Worm (Caenorhabditis elegans) whole organism, young adult: Measurements from ENCODE around the gene srm-4.

Experiments used
- C17E4.6 ChIP-seq: fragments of 200-800 bp; sonication (Bioruptor generic); IDR thresholded peaks from 2 replicates; pipeline ENCODE4 v1.3.6; 2022; ENCODE audit warnings: missing genetic modification reagents, missing genetic modification characterization, missing compliant biosample characterization
- D2030.7 ChIP-seq: fragments of 200-800 bp; sonication (Bioruptor generic); IDR thresholded peaks from 2 replicates; pipeline ENCODE4 v1.3.6; 2022; ENCODE audit warnings: missing genetic modification reagents, missing genetic modification characterization, missing compliant biosample characterization
- F22D6.2 ChIP-seq: sonication (generic microtip); optimal IDR thresholded peaks from 2 replicates; lab custom pipeline; 2016; ENCODE audit warnings: mild to moderate bottlenecking, missing genetic modification characterization, missing compliant biosample characterization
- F39B2.1 ChIP-seq: fragments of 200-800 bp; sonication (Bioruptor generic); IDR thresholded peaks from 2 replicates; pipeline ENCODE4 v1.3.6; 2022; ENCODE audit warnings: missing genetic modification reagents, missing genetic modification characterization, missing compliant biosample characterization
- F49E8.2 ChIP-seq: sonication (generic microtip); optimal IDR thresholded peaks from 3 replicates; lab custom pipeline; 2017; ENCODE audit warnings: missing genetic modification characterization, mild to moderate bottlenecking, missing compliant biosample characterization, antibody characterized with exemption, moderate library complexity; ENCODE audit not compliant: insufficient read depth
- Y53F4B.3 ChIP-seq: fragments of 200-800 bp; sonication (Bioruptor generic); IDR thresholded peaks from 2 replicates; pipeline ENCODE4 v1.3.6; 2022; ENCODE audit warnings: missing genetic modification reagents, missing genetic modification characterization, missing compliant biosample characterization
- ZK185.1 ChIP-seq: sonication (generic microtip); optimal IDR thresholded peaks from 2 replicates; lab custom pipeline; 2016; ENCODE audit warnings: mild to moderate bottlenecking, missing genetic modification characterization, missing compliant biosample characterization; ENCODE audit not compliant: poor library complexity, severe bottlenecking
- atf-7 ChIP-seq: sonication (generic microtip); optimal IDR thresholded peaks from 2 replicates; lab custom pipeline; 2017; ENCODE audit warnings: mild to moderate bottlenecking, missing genetic modification characterization, missing compliant biosample characterization
- attf-5 ChIP-seq: fragments of 200-800 bp; sonication (Bioruptor generic); optimal IDR thresholded peaks from 2 replicates; lab custom pipeline; 2018; ENCODE audit warnings: mild to moderate bottlenecking, missing genetic modification characterization, missing compliant biosample characterization
- attf-6 ChIP-seq: fragments of 200-800 bp; sonication (Bioruptor generic); IDR thresholded peaks from 2 replicates; pipeline ENCODE4 v1.3.6; 2022; ENCODE audit warnings: missing genetic modification reagents, missing genetic modification characterization, missing compliant biosample characterization
- ceh-100 ChIP-seq: fragments of 200-800 bp; sonication (Bioruptor generic); IDR thresholded peaks from 2 replicates; pipeline ENCODE4 v1.3.6; 2022; ENCODE audit warnings: missing genetic modification reagents, missing genetic modification characterization, missing compliant biosample characterization
- ceh-27 ChIP-seq: fragments of 200-800 bp; sonication (Bioruptor generic); optimal IDR thresholded peaks from 2 replicates; lab custom pipeline; 2018; ENCODE audit warnings: mild to moderate bottlenecking, missing genetic modification characterization, moderate library complexity, missing compliant biosample characterization
- ceh-91 ChIP-seq: fragments of 200-800 bp; sonication (Bioruptor generic); IDR thresholded peaks from 2 replicates; pipeline ENCODE4 v1.3.6; 2022; ENCODE audit warnings: missing genetic modification reagents, missing genetic modification characterization, missing compliant biosample characterization
- die-1 ChIP-seq: sonication (generic microtip); optimal IDR thresholded peaks from 2 replicates; lab custom pipeline; 2016; ENCODE audit warnings: missing genotype, mild to moderate bottlenecking, missing genetic modification characterization, missing compliant biosample characterization
- dox-1 ChIP-seq: fragments of 200-800 bp; sonication (Bioruptor generic); IDR thresholded peaks from 2 replicates; pipeline ENCODE4 v1.3.6; 2022; ENCODE audit warnings: missing genetic modification reagents, missing genetic modification characterization, missing compliant biosample characterization
- dpl-1 ChIP-seq: fragments of 150-350 bp; optimal IDR thresholded peaks from 2 replicates; lab custom pipeline; 2014; ENCODE audit warnings: missing biosample characterization, missing genetic modification reagents, missing genetic modification characterization
- efl-1 ChIP-seq: fragments of 150-350 bp; optimal IDR thresholded peaks from 2 replicates; lab custom pipeline; 2014; ENCODE audit warnings: missing biosample characterization, missing genetic modification reagents, missing genetic modification characterization
- egl-18 ChIP-seq: fragments of 200-800 bp; sonication (Bioruptor generic); IDR thresholded peaks from 2 replicates; pipeline ENCODE4 v1.3.6; 2022; ENCODE audit warnings: missing genetic modification reagents, missing genetic modification characterization, missing compliant biosample characterization
- fkh-3 ChIP-seq: sonication (generic microtip); optimal IDR thresholded peaks from 2 replicates; lab custom pipeline; 2016; ENCODE audit warnings: mild to moderate bottlenecking, missing genetic modification characterization, missing compliant biosample characterization
- gei-17 ChIP-seq: fragments of 200-800 bp; sonication (Bioruptor generic); optimal IDR thresholded peaks from 2 replicates; lab custom pipeline; 2018; ENCODE audit warnings: mild to moderate bottlenecking, missing genetic modification characterization, missing compliant biosample characterization
- him-1 ChIP-seq: sonication (generic microtip); optimal IDR thresholded peaks from 2 replicates; lab custom pipeline; 2016; ENCODE audit warnings: missing genotype, missing genetic modification reagents, missing genetic modification characterization, missing compliant biosample characterization
- hlh-12 ChIP-seq: sonication (generic microtip); optimal IDR thresholded peaks from 2 replicates; lab custom pipeline; 2016; ENCODE audit warnings: missing genetic modification characterization, missing compliant biosample characterization
- hmg-1.2 ChIP-seq: fragments of 200-800 bp; sonication (Bioruptor generic); IDR thresholded peaks from 2 replicates; pipeline ENCODE4 v1.3.6; 2022; ENCODE audit warnings: missing genetic modification reagents, missing genetic modification characterization, missing compliant biosample characterization
- let-607 ChIP-seq, 2 experiments: fragments of 200-800 bp in 1 of 2; sonication (Bioruptor generic) in 1 of 2; sonication (generic microtip) in 1 of 2; optimal IDR thresholded peaks; 2 replicates each; lab custom pipeline; 2016 to 2018; ENCODE audit warnings: mild to moderate bottlenecking in 2 of 2, missing compliant biosample characterization in 2 of 2, missing genetic modification characterization in 2 of 2, moderate library complexity in 2 of 2, missing genotype in 1 of 2
- lin-40 ChIP-seq: sonication (generic microtip); optimal IDR thresholded peaks from 2 replicates; lab custom pipeline; 2016; ENCODE audit warnings: missing genetic modification characterization, mild to moderate bottlenecking, missing compliant biosample characterization, missing genotype, missing genetic modification reagents
- lsl-1 ChIP-seq: fragments of 200-800 bp; sonication (Bioruptor generic); optimal IDR thresholded peaks from 2 replicates; lab custom pipeline; 2018; ENCODE audit warnings: mild to moderate bottlenecking, missing genetic modification characterization, moderate library complexity, missing compliant biosample characterization
- lsy-27 ChIP-seq: sonication (generic microtip); optimal IDR thresholded peaks from 2 replicates; lab custom pipeline; 2017; ENCODE audit warnings: missing genetic modification characterization, mild to moderate bottlenecking, missing compliant biosample characterization, antibody characterized with exemption, missing genotype, borderline replicate concordance; ENCODE audit not compliant: insufficient read depth
- madf-3 ChIP-seq: fragments of 200-800 bp; sonication (Bioruptor generic); IDR thresholded peaks from 2 replicates; pipeline ENCODE4 v1.3.6; 2022; ENCODE audit warnings: missing genetic modification reagents, missing genetic modification characterization, missing compliant biosample characterization
- madf-8 ChIP-seq: fragments of 200-800 bp; sonication (Bioruptor generic); conservative IDR thresholded peaks from 2 replicates; pipeline ENCODE4 v1.3.6; 2022; ENCODE audit warnings: missing genetic modification reagents, missing genetic modification characterization, missing compliant biosample characterization
- mes-4 ChIP-seq: sonication (generic microtip); optimal IDR thresholded peaks from 2 replicates; lab custom pipeline; 2016; ENCODE audit warnings: missing genotype, missing genetic modification characterization, missing compliant biosample characterization
- nfya-1 ChIP-seq: sonication (generic microtip); optimal IDR thresholded peaks from 2 replicates; lab custom pipeline; 2017; ENCODE audit warnings: antibody characterized with exemption, missing compliant biosample characterization, missing genetic modification characterization, borderline replicate concordance; ENCODE audit not compliant: insufficient read depth
- nfyb-1 ChIP-seq: fragments of 200-800 bp; sonication (Bioruptor generic); IDR thresholded peaks from 2 replicates; pipeline ENCODE4 v1.3.6; 2022; ENCODE audit warnings: missing genetic modification reagents, missing genetic modification characterization, missing compliant biosample characterization
- nhr-120 ChIP-seq: fragments of 200-800 bp; sonication (Bioruptor generic); IDR thresholded peaks from 2 replicates; pipeline ENCODE4 v1.3.6; 2022; ENCODE audit warnings: missing genetic modification characterization, missing compliant biosample characterization
- pbrm-1 ChIP-seq: fragments of 200-800 bp; sonication (Bioruptor generic); IDR thresholded peaks from 2 replicates; pipeline ENCODE4 v1.3.6; 2022; ENCODE audit warnings: missing genetic modification reagents, missing genetic modification characterization, missing compliant biosample characterization
- rpc-1 ChIP-seq, 2 experiments: fragments of 150-350 bp in 1 of 2; sonication (generic microtip) in 1 of 2; optimal IDR thresholded peaks; 2 replicates each; lab custom pipeline; 2014 to 2018; ENCODE audit warnings: missing biosample characterization in 1 of 2, missing genetic modification characterization in 1 of 2, missing genetic modification reagents in 1 of 2, missing genotype in 1 of 2
- snpc-1.1 ChIP-seq: sonication (generic microtip); optimal IDR thresholded peaks from 2 replicates; lab custom pipeline; 2017; ENCODE audit warnings: missing genetic modification characterization, mild to moderate bottlenecking, missing compliant biosample characterization, antibody characterized with exemption, moderate library complexity, missing genotype, missing genetic modification reagents; ENCODE audit not compliant: insufficient read depth
- somi-1 ChIP-seq: fragments of 200-800 bp; sonication (Bioruptor generic); optimal IDR thresholded peaks from 2 replicates; lab custom pipeline; 2018; ENCODE audit warnings: mild to moderate bottlenecking, missing genetic modification characterization, missing compliant biosample characterization
- tbp1 ChIP-seq: fragments of 200-800 bp; sonication (Bioruptor generic); optimal IDR thresholded peaks from 2 replicates; lab custom pipeline; 2018; ENCODE audit warnings: mild to moderate bottlenecking, missing genetic modification characterization, missing compliant biosample characterization
- tlf-1 ChIP-seq: fragments of 200-800 bp; sonication (Bioruptor generic); optimal IDR thresholded peaks from 2 replicates; lab custom pipeline; 2018; ENCODE audit warnings: mild to moderate bottlenecking, missing genetic modification characterization, missing compliant biosample characterization
- zfh-2 ChIP-seq: fragments of 200-800 bp; sonication (Bioruptor generic); conservative IDR thresholded peaks from 2 replicates; pipeline ENCODE4 v1.3.6; 2022; ENCODE audit warnings: missing genetic modification reagents, missing genetic modification characterization, missing compliant biosample characterization
- zim-3 ChIP-seq: sonication (generic microtip); optimal IDR thresholded peaks from 2 replicates; lab custom pipeline; 2017; ENCODE audit warnings: mild to moderate bottlenecking, missing genetic modification characterization, moderate library complexity, missing compliant biosample characterization
- ztf-18 ChIP-seq: sonication (generic microtip); optimal IDR thresholded peaks from 2 replicates; lab custom pipeline; 2016; ENCODE audit warnings: missing genotype, mild to moderate bottlenecking, missing genetic modification characterization, missing compliant biosample characterization
- ztf-3 ChIP-seq: fragments of 200-800 bp; sonication (Bioruptor generic); optimal IDR thresholded peaks from 2 replicates; lab custom pipeline; 2018; ENCODE audit warnings: mild to moderate bottlenecking, missing genetic modification characterization, missing compliant biosample characterization

Gene srm-4

DNA sequence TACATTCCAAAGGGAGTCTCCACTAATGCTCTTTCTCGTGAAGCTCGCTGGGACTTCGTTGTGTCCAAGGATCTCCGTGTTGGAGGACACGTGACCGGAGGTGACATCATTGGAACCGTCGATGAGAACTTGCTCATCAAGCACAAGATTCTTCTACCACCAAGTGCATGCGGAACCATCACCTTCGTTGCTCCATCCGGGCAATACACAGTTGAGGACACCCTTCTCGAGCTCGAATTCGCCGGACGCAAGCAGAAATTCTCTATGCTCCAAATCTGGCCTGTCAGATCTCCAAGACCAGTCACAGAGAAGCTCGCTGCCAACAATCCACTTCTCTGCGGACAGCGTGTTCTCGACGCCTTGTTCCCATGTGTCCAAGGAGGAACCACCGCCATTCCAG, 18.8 kb downstream of the srm-4 start (continued):
- TF ChIP-seq attf-5 (GFP tag; lab: Kevin White, UChicago): no peak
- TF ChIP-seq snpc-1.1 (tag; lab: Kevin White, UChicago): no peak
- TF ChIP-seq hmg-1.2 (GFP tag; lab: Robert Waterston, UW): no peak
- 0 out of 2 replicates have a peak, but pooled peaks have one; percentile 13 for TF ChIP-seq egl-18 (GFP tag; lab: Robert Waterston, UW)
- no peak for TF ChIP-seq ztf-18 (tag; lab: Kevin White, UChicago)
- peak; percentile 27; the same call in 1 of the 2 replicates for TF ChIP-seq madf-3
- TF ChIP-seq madf-8 (GFP tag; lab: Robert Waterston, UW): no peak
- peak in 1 of 2 experiments; percentile 9 for TF ChIP-seq let-607 (tag; optimal IDR thresholded peaks at IDR 0.05; lab: Kevin White, UChicago)
- TF ChIP-seq dpl-1: no peak
- no peak for TF ChIP-seq die-1 (tag; lab: Kevin White, UChicago)
- TF ChIP-seq zim-3 (tag; lab: Kevin White, UChicago): no peak
- no peak for TF ChIP-seq him-1 (tag; lab: Kevin White, UChicago)
- TF ChIP-seq ceh-27 (GFP tag; lab: Kevin White, UChicago): no peak
- 0 out of 2 replicates have a peak, but pooled peaks have one; percentile 11 for TF ChIP-seq dox-1 (GFP tag; lab: Robert Waterston, UW)
- 0 out of 2 replicates have a peak, but pooled peaks have one; percentile 23 for TF ChIP-seq nfyb-1
- TF ChIP-seq mes-4 (tag; lab: Kevin White, UChicago): no peak
- no peak for TF ChIP-seq somi-1 (GFP tag; lab: Kevin White, UChicago)

DNA sequence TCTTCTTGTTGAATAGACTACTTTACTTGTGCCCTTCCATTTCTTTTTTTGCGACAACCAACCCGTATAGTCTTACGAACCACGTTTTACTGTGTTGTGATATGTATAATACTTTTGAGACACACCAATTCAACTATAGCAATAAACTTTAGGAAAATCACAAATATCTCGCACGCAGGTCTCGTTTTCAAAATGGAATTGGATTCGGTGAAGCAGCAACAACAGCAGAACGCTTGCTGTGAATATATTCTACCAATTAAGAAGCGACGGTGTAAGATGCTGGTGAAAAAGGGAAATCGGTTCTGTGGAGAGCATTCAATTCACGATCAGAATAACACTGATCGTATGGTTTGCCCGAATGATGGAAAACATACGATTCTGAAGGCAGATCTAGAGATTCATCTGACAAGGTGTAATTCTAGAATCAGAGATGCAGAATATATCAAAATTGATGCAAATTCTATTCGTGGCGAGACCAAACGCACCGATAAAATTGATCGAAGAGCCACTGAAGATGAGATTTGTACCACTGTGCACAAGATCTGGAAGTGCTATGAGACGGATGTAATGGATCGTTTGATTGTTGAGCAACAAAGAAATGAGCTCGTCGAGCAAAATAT, 21.2 kb downstream of the srm-4 start, which contains the start of gene Y49A3A.3:
Gene Y49A3A.3 (plus strand): TSS at position 153 of the 620 bp plus-strand sequence.
- peak; percentile 63 for TF ChIP-seq fkh-3 (tag; lab: Kevin White, UChicago)
- peak; percentile 54 for TF ChIP-seq tbp1
- peak; percentile 24 for TF ChIP-seq gei-17
- TF ChIP-seq zfh-2: no peak
- TF ChIP-seq attf-6: no peak
- peak; percentile 84 for TF ChIP-seq atf-7 (tag; lab: Kevin White, UChicago)
- peak; percentile 34; the same call in 1 of the 2 replicates for TF ChIP-seq dox-1 (GFP tag; lab: Robert Waterston, UW)
- TF ChIP-seq F39B2.1 (GFP tag; lab: Robert Waterston, UW): peak; percentile 68; the same call in 1 of the 2 replicates
- peak; percentile 76 for TF ChIP-seq pbrm-1
- no peak for TF ChIP-seq mes-4 (tag; lab: Kevin White, UChicago)
- no peak for TF ChIP-seq ceh-91 (GFP tag; lab: Robert Waterston, UW)
- TF ChIP-seq Y53F4B.3 (GFP tag; lab: Robert Waterston, UW): no peak
- TF ChIP-seq madf-8 (GFP tag; lab: Robert Waterston, UW): no peak
- TF ChIP-seq lin-40 (tag; lab: Kevin White, UChicago): peak; percentile 82
- TF ChIP-seq lsl-1 (GFP tag; lab: Kevin White, UChicago): peak; percentile 2
- 0 out of 2 replicates have a peak, but pooled peaks have one; percentile 25 for TF ChIP-seq madf-3
- TF ChIP-seq F49E8.2 (tag; lab: Kevin White, UChicago): no peak
- no peak for TF ChIP-seq ceh-27 (GFP tag; lab: Kevin White, UChicago)
- peak; percentile 33 for TF ChIP-seq die-1 (tag; lab: Kevin White, UChicago)
- TF ChIP-seq nfyb-1: peak; percentile 78
- peak; percentile 87 for TF ChIP-seq tlf-1 (GFP tag; lab: Kevin White, UChicago)
- TF ChIP-seq C17E4.6 (GFP tag; lab: Robert Waterston, UW): no peak
- no peak for TF ChIP-seq egl-18 (GFP tag; lab: Robert Waterston, UW)
- TF ChIP-seq D2030.7: no peak
- TF ChIP-seq dpl-1: no peak
- no peak for TF ChIP-seq nhr-120 (GFP tag; lab: Robert Waterston, UW)
- no peak for TF ChIP-seq him-1 (tag; lab: Kevin White, UChicago)
- no peak for TF ChIP-seq nfya-1
- no peak for TF ChIP-seq efl-1 (GFP tag; lab: Kevin White, UChicago)
- TF ChIP-seq ZK185.1 (tag; lab: Kevin White, UChicago): peak; percentile 56
- TF ChIP-seq lsy-27: no peak
- no peak for TF ChIP-seq hlh-12 (tag; lab: Kevin White, UChicago)
- TF ChIP-seq F22D6.2: peak; percentile 23
- TF ChIP-seq ztf-3 (GFP tag; lab: Kevin White, UChicago): peak; percentile 72
- TF ChIP-seq ceh-100: peak; percentile 66
- no peak for TF ChIP-seq rpc-1 (optimal IDR thresholded peaks at IDR 0.05; lab: Kevin White, UChicago)
- TF ChIP-seq rpc-1 (tag; optimal IDR thresholded peaks at IDR 0.05; lab: Kevin White, UChicago): no peak
